Worm (Caenorhabditis elegans): ENCODE measurements around the gene phf-32.

DNA sequence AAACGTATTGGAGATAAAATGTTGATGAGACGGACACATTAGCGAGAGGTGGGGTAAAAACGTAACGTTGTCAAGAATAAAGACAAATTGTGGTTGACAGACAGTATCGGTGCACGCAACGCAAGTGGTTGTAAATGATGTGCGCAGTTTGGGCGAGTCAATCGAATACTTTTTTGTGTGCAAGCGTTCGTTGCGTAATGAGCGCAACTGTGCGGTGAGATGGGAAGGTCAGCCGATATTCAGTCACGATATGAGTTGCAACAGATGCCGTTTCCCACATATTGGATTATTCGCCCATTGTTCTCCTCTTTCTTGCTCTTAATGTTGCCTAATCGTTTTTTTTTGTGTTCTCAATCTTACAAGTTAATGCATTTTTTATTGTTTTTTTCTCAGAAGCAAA, 14.1 kb downstream of the phf-32 start, which contains the start of gene ceh-40:
- TF ChIP-seq ceh-91 (GFP tag; IDR thresholded peaks at IDR 0.05) (no peak), unc-62 (GFP tag; optimal IDR thresholded peaks at IDR 0.05) (peak; percentile 5), nfya-2 (GFP tag; IDR thresholded peaks at IDR 0.05) (no peak), ekl-4 (GFP tag; IDR thresholded peaks at IDR 0.05) (no peak), nhr-120 (GFP tag; IDR thresholded peaks at IDR 0.05) (no peak)
